Worm (Caenorhabditis elegans) whole organism, midembryonic: ENCODE data around the gene cyc-2.2.

Experiments used
- flt-1 ChIP-seq: fragments of 200-800 bp; sonication (Bioruptor generic); IDR thresholded peaks from 2 replicates; pipeline ENCODE4 v1.3.6; 2022; ENCODE audit warnings: missing genetic modification characterization, missing compliant biosample characterization
- ref-1 ChIP-seq: fragments of 200-800 bp; sonication (Bioruptor generic); conservative IDR thresholded peaks from 2 replicates; pipeline ENCODE4 v1.3.6; 2022; ENCODE audit warnings: missing genetic modification reagents, missing genetic modification characterization, missing compliant biosample characterization

- TF ChIP-seq ref-1 (no peak), flt-1 (GFP tag; lab: Robert Waterston, UW) (no peak)
Observed at ce11 chrV:12640384-12640783, 28.4 kb upstream of the cyc-2.2 start, which contains the start of gene gpa-8.
